Fruit fly (Drosophila melanogaster) whole organism, embryonic: ENCODE results near the gene fbl.

ENCODE experiments used
- CG10321 ChIP-seq: fragments of 200-800 bp; sonication (Bioruptor generic); IDR thresholded peaks from 2 replicates; pipeline ENCODE4 v1.3.6; 2022; ENCODE audit warnings: missing biosample characterization, missing genetic modification characterization
- CG11085 ChIP-seq: fragments of 200-800 bp; sonication (Bioruptor generic); IDR thresholded peaks from 2 replicates; pipeline ENCODE4 v1.3.6; 2022; ENCODE audit warnings: missing biosample characterization, missing genetic modification characterization
- CG11456 ChIP-seq: fragments of 200-800 bp; sonication (Bioruptor generic); IDR thresholded peaks from 3 replicates; pipeline ENCODE4 v1.3.6; 2022; ENCODE audit warnings: missing biosample characterization, missing genetic modification characterization
- CG12299 ChIP-seq: fragments of 200-800 bp; sonication (Bioruptor generic); optimal IDR thresholded peaks from 2 replicates; lab custom pipeline; 2018; ENCODE audit warnings: missing biosample characterization, mild to moderate bottlenecking, missing genetic modification characterization
- CG13287 ChIP-seq: fragments of 200-800 bp; sonication (Bioruptor generic); IDR thresholded peaks from 2 replicates; pipeline ENCODE4 v1.3.6; 2022; ENCODE audit warnings: missing biosample characterization, missing genetic modification characterization; ENCODE audit not compliant: partially characterized antibody
- CG13894 ChIP-seq: fragments of 200-800 bp; sonication (Bioruptor generic); optimal IDR thresholded peaks from 3 replicates; lab custom pipeline; 2018; ENCODE audit warnings: missing biosample characterization, mild to moderate bottlenecking, missing genetic modification characterization, moderate library complexity
- CG14050 ChIP-seq: fragments of 200-800 bp; sonication (Bioruptor generic); IDR thresholded peaks from 3 replicates; pipeline ENCODE4 v1.3.6; 2022; ENCODE audit warnings: missing biosample characterization, missing genetic modification characterization
- CG14710 ChIP-seq: fragments of 200-800 bp; sonication (Bioruptor generic); optimal IDR thresholded peaks from 3 replicates; lab custom pipeline; 2019; ENCODE audit warnings: missing biosample characterization, mild to moderate bottlenecking, missing genetic modification characterization, moderate library complexity
- CG1647 ChIP-seq: fragments of 200-800 bp; sonication (Bioruptor generic); optimal IDR thresholded peaks from 3 replicates; lab custom pipeline; 2016; ENCODE audit warnings: missing biosample characterization, missing genetic modification characterization
- CG16779 ChIP-seq: fragments of 200-800 bp; sonication (Bioruptor generic); IDR thresholded peaks from 2 replicates; pipeline ENCODE4 v1.3.6; 2022; ENCODE audit warnings: missing biosample characterization, missing genetic modification characterization
- CG18011 ChIP-seq: fragments of 200-800 bp; sonication (Bioruptor generic); optimal IDR thresholded peaks from 2 replicates; lab custom pipeline; 2017; ENCODE audit warnings: missing biosample characterization, missing genetic modification characterization, mild to moderate bottlenecking, moderate library complexity, missing genotype
- CG2712 ChIP-seq: fragments of 200-800 bp; optimal IDR thresholded peaks from 3 replicates; lab custom pipeline; 2019; ENCODE audit warnings: missing biosample characterization, mild to moderate bottlenecking, missing genetic modification characterization, moderate library complexity
- CG31365 ChIP-seq: fragments of 200-800 bp; sonication (Bioruptor generic); optimal IDR thresholded peaks from 2 replicates; lab custom pipeline; 2018; ENCODE audit warnings: missing biosample characterization, mild to moderate bottlenecking, missing genetic modification characterization
- CG34224 ChIP-seq: fragments of 200-800 bp; sonication (Bioruptor generic); IDR thresholded peaks from 3 replicates; pipeline ENCODE4 v1.3.6; 2022; ENCODE audit warnings: missing biosample characterization, missing genetic modification characterization; ENCODE audit not compliant: partially characterized antibody
- CG42726 ChIP-seq: fragments of 200-800 bp; sonication (Bioruptor generic); IDR thresholded peaks from 2 replicates; pipeline ENCODE4 v1.3.6; 2022; ENCODE audit warnings: missing biosample characterization, missing genetic modification characterization; ENCODE audit not compliant: partially characterized antibody
- CG6175 ChIP-seq: fragments of 200-800 bp; sonication (Bioruptor generic); IDR thresholded peaks from 3 replicates; pipeline ENCODE4 v1.3.6; 2022; ENCODE audit warnings: missing biosample characterization, missing genetic modification characterization
- CG6689 ChIP-seq: fragments of 200-800 bp; sonication (Bioruptor generic); IDR thresholded peaks from 2 replicates; pipeline ENCODE4 v1.3.6; 2022; ENCODE audit warnings: missing biosample characterization, missing genetic modification characterization
- CG6813 ChIP-seq: fragments of 200-800 bp; sonication (Bioruptor generic); optimal IDR thresholded peaks from 2 replicates; lab custom pipeline; 2017; ENCODE audit warnings: missing biosample characterization, missing genetic modification characterization, mild to moderate bottlenecking, moderate library complexity, missing genetic modification reagents
- Doc2 ChIP-seq: fragments of 200-800 bp; sonication (Bioruptor generic); IDR thresholded peaks from 2 replicates; pipeline ENCODE4 v1.3.6; 2022; ENCODE audit warnings: missing biosample characterization, missing genetic modification characterization
- Fer1 ChIP-seq: fragments of 200-800 bp; sonication (Bioruptor generic); optimal IDR thresholded peaks from 2 replicates; lab custom pipeline; 2017; ENCODE audit warnings: missing biosample characterization, mild to moderate bottlenecking, missing genetic modification characterization
- Gsc ChIP-seq: fragments of 200-800 bp; sonication (Bioruptor generic); IDR thresholded peaks from 2 replicates; pipeline ENCODE4 v1.3.6; 2022; ENCODE audit warnings: missing biosample characterization, missing genetic modification characterization
- Lim3 ChIP-seq: fragments of 200-800 bp; sonication (Bioruptor generic); IDR thresholded peaks from 2 replicates; pipeline ENCODE4 v1.3.6; 2022; ENCODE audit warnings: missing biosample characterization, missing genetic modification characterization
- Lpt ChIP-seq: fragments of >200 bp; optimal IDR thresholded peaks from 2 replicates; lab custom pipeline; 2018; ENCODE audit warnings: missing biosample characterization, missing genetic modification characterization
- Mad ChIP-seq: fragments of 200-800 bp; sonication (Bioruptor generic); optimal IDR thresholded peaks from 2 replicates; lab custom pipeline; 2016; ENCODE audit warnings: missing biosample characterization, missing genetic modification characterization
- Sin3A ChIP-seq: fragments of >200 bp; optimal IDR thresholded peaks from 2 replicates; lab custom pipeline; 2018
- Stat92E ChIP-seq, 3 experiments: fragments of >200 bp in 2 of 3; fragments of 200-800 bp in 1 of 3; sonication (Bioruptor generic) in 1 of 3; optimal IDR thresholded peaks; 2 replicates each; lab custom pipeline; 2017 to 2019; ENCODE audit warnings: missing biosample characterization in 3 of 3, missing genetic modification characterization in 3 of 3, mild to moderate bottlenecking in 1 of 3, moderate library complexity in 1 of 3
- TFAM ChIP-seq: fragments of 200-800 bp; sonication (Bioruptor generic); optimal IDR thresholded peaks from 2 replicates; lab custom pipeline; 2017; ENCODE audit warnings: missing biosample characterization, missing genetic modification characterization, inconsistent platforms
- al ChIP-seq: fragments of 200-800 bp; sonication (Bioruptor generic); IDR thresholded peaks from 2 replicates; pipeline ENCODE4 v1.3.6; 2022; ENCODE audit warnings: missing biosample characterization, missing genetic modification characterization
- bbx ChIP-seq: fragments of 200-800 bp; sonication (Bioruptor generic); IDR thresholded peaks from 2 replicates; pipeline ENCODE4 v1.3.6; 2022; ENCODE audit warnings: missing biosample characterization, missing genetic modification characterization; ENCODE audit not compliant: partially characterized antibody
- chif ChIP-seq, 2 experiments: fragments of 200-800 bp; sonication (Bioruptor generic); optimal IDR thresholded peaks; 3 replicates each; lab custom pipeline; 2016; ENCODE audit warnings: missing biosample characterization in 2 of 2, missing genetic modification characterization in 2 of 2
- chinmo ChIP-seq: fragments of 200-800 bp; sonication (Bioruptor generic); IDR thresholded peaks from 4 replicates; pipeline ENCODE4 v1.3.6; 2022; ENCODE audit warnings: missing biosample characterization, missing genetic modification characterization; ENCODE audit not compliant: partially characterized antibody
- croc ChIP-seq: fragments of 200-800 bp; sonication (Bioruptor generic); conservative IDR thresholded peaks from 3 replicates; pipeline ENCODE4 v1.3.6; 2022; ENCODE audit warnings: missing biosample characterization, missing genetic modification characterization
- dmrt11E ChIP-seq: fragments of 200-800 bp; sonication (Bioruptor generic); optimal IDR thresholded peaks from 3 replicates; lab custom pipeline; 2018; ENCODE audit warnings: missing biosample characterization, mild to moderate bottlenecking, missing genetic modification characterization, moderate library complexity
- en ChIP-seq: fragments of 200-800 bp; sonication (Bioruptor generic); optimal IDR thresholded peaks from 2 replicates; lab custom pipeline; 2016; ENCODE audit warnings: missing biosample characterization, missing genetic modification characterization
- gcm ChIP-seq: fragments of 200-800 bp; sonication (Bioruptor generic); optimal IDR thresholded peaks from 2 replicates; lab custom pipeline; 2019; ENCODE audit warnings: missing biosample characterization, mild to moderate bottlenecking, missing genetic modification characterization, moderate library complexity
- ham ChIP-seq: fragments of 200-800 bp; sonication (Bioruptor generic); IDR thresholded peaks from 2 replicates; pipeline ENCODE4 v1.3.6; 2022; ENCODE audit warnings: missing biosample characterization, missing genetic modification characterization
- lab ChIP-seq: fragments of 200-800 bp; sonication (Bioruptor generic); optimal IDR thresholded peaks from 3 replicates; lab custom pipeline; 2017; ENCODE audit warnings: missing biosample characterization, missing genetic modification characterization, mild to moderate bottlenecking, moderate library complexity, missing genetic modification reagents
- luna ChIP-seq: fragments of 200-800 bp; sonication (Bioruptor generic); optimal IDR thresholded peaks from 2 replicates; lab custom pipeline; 2016; ENCODE audit warnings: missing biosample characterization, missing genetic modification characterization
- mirr ChIP-seq: fragments of 200-800 bp; sonication (Bioruptor generic); optimal IDR thresholded peaks from 3 replicates; lab custom pipeline; 2018; ENCODE audit warnings: missing biosample characterization, mild to moderate bottlenecking, missing genetic modification characterization
- nmo ChIP-seq: fragments of 200-800 bp; sonication (Bioruptor generic); optimal IDR thresholded peaks from 2 replicates; lab custom pipeline; 2018; ENCODE audit warnings: missing biosample characterization, mild to moderate bottlenecking, missing genetic modification characterization, moderate library complexity
- org-1 ChIP-seq: fragments of 200-800 bp; sonication (Bioruptor generic); optimal IDR thresholded peaks from 2 replicates; lab custom pipeline; 2017; ENCODE audit warnings: missing biosample characterization, missing genetic modification characterization
- p53 ChIP-seq: fragments of 200-800 bp; sonication (Bioruptor generic); optimal IDR thresholded peaks from 2 replicates; lab custom pipeline; 2016; ENCODE audit warnings: missing biosample characterization, missing genetic modification characterization
- schlank ChIP-seq: fragments of 200-800 bp; sonication (Bioruptor generic); optimal IDR thresholded peaks from 2 replicates; lab custom pipeline; 2018; ENCODE audit warnings: missing biosample characterization, mild to moderate bottlenecking, missing genetic modification characterization
- sd ChIP-seq: fragments of 200-800 bp; sonication (Bioruptor generic); optimal IDR thresholded peaks from 3 replicates; lab custom pipeline; 2018; ENCODE audit warnings: missing biosample characterization, mild to moderate bottlenecking, missing genetic modification characterization, moderate library complexity
- tin ChIP-seq: fragments of 200-800 bp; sonication (Bioruptor generic); optimal IDR thresholded peaks from 3 replicates; lab custom pipeline; 2016; ENCODE audit warnings: missing biosample characterization, missing genetic modification characterization
- trem ChIP-seq: fragments of 200-800 bp; optimal IDR thresholded peaks from 3 replicates; lab custom pipeline; 2019; ENCODE audit warnings: missing biosample characterization, mild to moderate bottlenecking, missing genetic modification characterization, moderate library complexity
- wor ChIP-seq: fragments of 200-800 bp; sonication (Bioruptor generic); IDR thresholded peaks from 2 replicates; pipeline ENCODE4 v1.3.6; 2022; ENCODE audit warnings: missing biosample characterization, missing genetic modification characterization
- zen ChIP-seq: fragments of 200-800 bp; sonication (Bioruptor generic); optimal IDR thresholded peaks from 3 replicates; lab custom pipeline; 2018; ENCODE audit warnings: missing biosample characterization, mild to moderate bottlenecking, missing genetic modification characterization, moderate library complexity

The fbl gene

dm6 chr3L:20375878-20376563 lies 8.2 kb upstream of the fbl start, which contains the start of the genes Ide and RhoBTB (continued):
- peak; percentile 82 for TF ChIP-seq CG11456 (GFP tag; lab: Robert Waterston, UW)
- TF ChIP-seq croc (GFP tag; lab: Robert Waterston, UW), result peak; percentile 48
- peak; percentile 48; the same call in 1 of the 2 replicates for TF ChIP-seq Doc2 (GFP tag; lab: Robert Waterston, UW)
- TF ChIP-seq schlank, result peak; percentile 76
- TF ChIP-seq gcm (GFP tag; lab: Kevin White, UChicago), result no peak
- no peak for TF ChIP-seq CG34224 (GFP tag; lab: Robert Waterston, UW)
- peak; percentile 3 for TF ChIP-seq CG31365
- TF ChIP-seq Sin3A, result peak; percentile 96
- peak; percentile 87 for TF ChIP-seq CG14710 (tag; lab: Kevin White, UChicago)
- no peak for TF ChIP-seq CG13894 (tag; lab: Kevin White, UChicago)
- TF ChIP-seq CG10321 (GFP tag; lab: Robert Waterston, UW), result no peak
- peak; percentile 77 for TF ChIP-seq Mad
- TF ChIP-seq Gsc, result peak; percentile 43; the same call in 1 of the 2 replicates
- peak; percentile 60 for TF ChIP-seq Fer1 (GFP tag; lab: Kevin White, UChicago)
- TF ChIP-seq CG1647 (GFP tag; lab: Kevin White, UChicago), result peak; percentile 76
- TF ChIP-seq CG6813 (GFP tag; lab: Kevin White, UChicago), result no peak
- no peak for TF ChIP-seq CG16779 (GFP tag; lab: Robert Waterston, UW)
- peak; percentile 66 for TF ChIP-seq dmrt11E (tag; lab: Kevin White, UChicago)
- TF ChIP-seq chif (GFP tag; optimal IDR thresholded peaks at IDR 0.05; lab: Kevin White, UChicago), result peak; percentile 77 to 79
- peak; percentile 16; the same call in 1 of the 2 replicates for TF ChIP-seq CG13287 (GFP tag; lab: Robert Waterston, UW)
- peak; percentile 77 for TF ChIP-seq tin
- peak; percentile 75 for TF ChIP-seq CG2712 (tag; lab: Kevin White, UChicago)
- peak; percentile 80 for TF ChIP-seq al
- TF ChIP-seq mirr (GFP tag; lab: Kevin White, UChicago), result no peak
- peak; percentile 84 for TF ChIP-seq CG11085 (GFP tag; lab: Robert Waterston, UW)
- peak; percentile 23 for TF ChIP-seq org-1 (GFP tag; lab: Kevin White, UChicago)
- TF ChIP-seq Lpt (GFP tag; lab: Kevin White, UChicago), result no peak
- peak; percentile 52 for TF ChIP-seq en (GFP tag; lab: Kevin White, UChicago)
- peak; percentile 80 for TF ChIP-seq sd
- TF ChIP-seq CG18011, result peak; percentile 63
- no peak; the same call in 1 of the 2 replicates for TF ChIP-seq wor
- TF ChIP-seq zen (tag; lab: Kevin White, UChicago), result peak; percentile 77
- TF ChIP-seq nmo (GFP tag; lab: Kevin White, UChicago), result peak; percentile 90
- peak; percentile 51; the same call in 1 of the 2 replicates for TF ChIP-seq ham (GFP tag; lab: Robert Waterston, UW)
- 0 out of 4 replicates have a peak, but pooled peaks have one; percentile 32 for TF ChIP-seq chinmo (GFP tag; lab: Robert Waterston, UW)
- peak; percentile 67 for TF ChIP-seq CG6689 (GFP tag; lab: Robert Waterston, UW)
- no peak for TF ChIP-seq CG6175 (GFP tag; lab: Robert Waterston, UW)
- peak; percentile 98 for TF ChIP-seq trem (tag; lab: Kevin White, UChicago)
- TF ChIP-seq CG12299 (tag; lab: Kevin White, UChicago), result peak; percentile 27
- TF ChIP-seq TFAM (GFP tag; lab: Kevin White, UChicago), result no peak
- TF ChIP-seq luna (GFP tag; lab: Kevin White, UChicago), result peak; percentile 80
- TF ChIP-seq lab (GFP tag; lab: Kevin White, UChicago), result peak; percentile 78
- TF ChIP-seq p53, result peak; percentile 68
- TF ChIP-seq bbx (GFP tag; lab: Robert Waterston, UW), result no peak
- no peak for TF ChIP-seq Lim3
- TF ChIP-seq Stat92E (GFP tag; optimal IDR thresholded peaks at IDR 0.05; lab: Kevin White, UChicago), result no peak
- no peak for TF ChIP-seq CG42726 (GFP tag; lab: Robert Waterston, UW)
- TF ChIP-seq CG14050 (GFP tag; lab: Robert Waterston, UW), result peak; percentile 33; the same call in 1 of the 3 replicates
